Worm (Caenorhabditis elegans): ENCODE data around the gene col-151.

DNA sequence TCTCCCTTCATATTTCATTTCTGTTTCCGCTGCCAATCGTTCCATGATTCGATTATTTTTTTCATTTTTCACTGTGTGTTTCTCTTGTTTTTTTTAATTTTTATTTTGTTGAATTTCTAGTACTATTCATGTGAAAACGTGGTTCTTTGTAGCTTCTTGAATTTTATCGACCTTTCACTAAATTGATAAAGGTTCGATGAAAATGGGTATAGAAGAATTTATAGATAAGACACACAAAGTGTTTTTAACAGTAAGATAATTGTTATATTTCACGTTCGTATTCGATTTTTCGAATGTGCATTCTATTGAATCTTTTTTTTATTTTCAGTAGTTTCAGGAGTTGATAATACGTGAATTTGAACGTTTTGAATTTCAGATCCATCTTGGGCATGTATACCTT, 23.1 kb downstream of the col-151 start, which contains the start of gene ugt-49:
- TF ChIP-seq him-1 (tag; optimal IDR thresholded peaks at IDR 0.05) (no peak), dao-5 (tag; optimal IDR thresholded peaks at IDR 0.05) (no peak), W03F9.2 (tag; optimal IDR thresholded peaks at IDR 0.05) (no peak)
